Fruit fly (Drosophila melanogaster) whole organism: ENCODE measurements around the gene Cpr62Ba.

Source experiments
- CG8478 ChIP-seq: fragments of >200 bp; optimal IDR thresholded peaks from 2 replicates; lab custom pipeline; 2018; ENCODE audit warnings: inconsistent platforms
- psq ChIP-seq: fragments of >200 bp; optimal IDR thresholded peaks from 2 replicates; lab custom pipeline; 2017
- usp ChIP-seq: fragments of >200 bp; optimal IDR thresholded peaks from 2 replicates; lab custom pipeline; 2017; ENCODE audit warnings: missing biosample characterization, missing genetic modification characterization, mixed read lengths

DNA sequence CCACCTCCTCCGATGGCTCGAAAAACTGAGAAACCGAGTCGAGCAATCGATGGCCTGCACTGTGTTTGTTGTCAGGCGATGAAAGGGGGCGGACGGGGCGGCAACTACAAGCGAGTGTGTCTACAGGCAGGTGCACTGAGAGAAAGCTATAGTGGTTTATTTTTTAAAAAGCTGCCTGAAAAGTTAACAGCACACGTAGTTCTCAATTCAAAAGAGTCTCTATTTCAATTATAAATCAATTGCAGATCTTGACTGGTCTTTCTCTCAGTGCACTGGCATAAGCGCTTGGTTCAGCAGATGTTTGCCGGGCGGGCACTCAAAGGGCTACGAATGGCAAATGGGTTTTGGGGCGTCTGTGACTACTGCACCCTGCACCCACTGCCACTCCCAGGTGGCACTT lies 49.1 kb upstream of the Cpr62Ba start:
- TF ChIP-seq psq (lab: Kevin White, UChicago) (no peak), CG8478 (no peak), usp (GFP tag; lab: Kevin White, UChicago) (no peak)
